Fruit fly (Drosophila melanogaster) S2 (cell line): ENCODE data around the gene Mlc2.

Experiments used
- CG8478 ChIP-seq: fragments of >200 bp; optimal IDR thresholded peaks from 2 replicates; lab custom pipeline; 2018
- CTCF ChIP-seq, 2 experiments: fragments of >200 bp; optimal IDR thresholded peaks; 2 replicates each; lab custom pipeline; 2018

DNA sequence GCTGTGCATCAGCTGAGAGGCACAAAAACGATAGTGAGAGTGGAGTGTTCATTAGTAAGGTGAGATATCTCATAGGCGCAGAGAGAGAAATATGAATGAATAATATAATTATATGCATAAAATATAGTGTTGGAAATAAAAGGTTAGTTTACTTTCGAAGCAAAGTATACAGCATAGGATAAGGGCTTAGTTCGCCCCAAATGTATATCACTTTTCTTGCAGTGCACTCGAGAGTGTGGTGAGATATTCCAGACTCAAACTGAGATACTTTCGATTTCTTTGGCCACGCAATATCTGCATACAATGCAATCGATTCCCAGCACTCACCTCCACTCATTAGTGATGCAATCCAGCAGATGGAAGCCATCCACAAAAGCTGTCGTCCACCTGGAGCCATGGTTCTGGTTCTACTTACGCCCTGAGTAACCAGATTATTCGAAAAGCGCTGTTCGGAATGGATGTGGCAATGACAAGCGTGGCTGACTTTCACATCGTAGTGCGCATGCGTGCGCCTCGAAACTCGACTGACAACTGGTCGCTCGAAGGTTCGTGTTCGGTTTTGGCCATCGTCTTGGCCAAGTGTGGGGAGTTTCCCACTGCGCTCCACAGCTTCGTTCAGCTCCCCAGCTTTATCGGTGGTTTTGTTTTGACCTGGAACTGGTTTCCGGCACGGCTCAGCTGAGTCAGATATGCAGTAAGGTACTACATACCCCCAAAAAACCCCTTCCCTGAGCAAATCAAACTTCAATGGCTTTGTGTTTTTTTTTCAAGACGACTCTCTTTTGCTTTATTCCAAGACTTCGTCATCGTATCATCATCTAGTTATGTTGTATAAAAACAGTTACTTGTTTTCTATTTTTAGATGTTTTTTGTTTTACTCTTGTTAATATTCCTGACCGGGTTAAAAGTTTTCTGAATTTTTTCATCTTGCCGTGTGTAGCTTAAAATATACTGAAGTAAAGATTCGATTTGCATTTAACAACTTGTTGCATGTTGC, 3.4 kb downstream of the Mlc2 start, which contains the start of gene Rsod:
- no peak for TF ChIP-seq CTCF (optimal IDR thresholded peaks at IDR 0.05; lab: Kevin White, UChicago)
- no peak for TF ChIP-seq CG8478 (lab: Kevin White, UChicago)
